Worm (Caenorhabditis elegans) whole organism, mixed stage, embryonic: Measurements from ENCODE around the gene golg-4.

Source experiments
- M03D4.4 ChIP-seq: sonication (generic microtip); optimal IDR thresholded peaks from 2 replicates; lab custom pipeline; 2017; ENCODE audit warnings: mild to moderate bottlenecking, missing genetic modification characterization, missing compliant biosample characterization
- blmp-1 ChIP-seq: fragments of 150-350 bp; optimal IDR thresholded peaks from 2 replicates; lab custom pipeline; 2014; ENCODE audit warnings: missing biosample characterization, missing genetic modification characterization
- ceh-83 ChIP-seq: fragments of 200-800 bp; sonication (Bioruptor generic); optimal IDR thresholded peaks from 2 replicates; lab custom pipeline; 2018; ENCODE audit warnings: mild to moderate bottlenecking, missing genetic modification characterization, missing compliant biosample characterization
- ces-1 ChIP-seq: fragments of 150-350 bp; optimal IDR thresholded peaks from 2 replicates; lab custom pipeline; 2014; ENCODE audit warnings: missing biosample characterization, missing genetic modification reagents, missing genetic modification characterization
- cnd-1 ChIP-seq: fragments of 200-800 bp; sonication (Bioruptor generic); optimal IDR thresholded peaks from 2 replicates; lab custom pipeline; 2018; ENCODE audit warnings: mild to moderate bottlenecking, missing genetic modification characterization, missing compliant biosample characterization
- drap-1 ChIP-seq: fragments of 200-800 bp; sonication (Bioruptor generic); optimal IDR thresholded peaks from 3 replicates; lab custom pipeline; 2018; ENCODE audit warnings: mild to moderate bottlenecking, missing genetic modification characterization, missing compliant biosample characterization
- elt-1 ChIP-seq: sonication (generic microtip); optimal IDR thresholded peaks from 2 replicates; lab custom pipeline; 2017; ENCODE audit warnings: missing genetic modification characterization, mild to moderate bottlenecking, missing compliant biosample characterization, antibody characterized with exemption, moderate library complexity, borderline replicate concordance; ENCODE audit not compliant: insufficient read depth
- elt-3 ChIP-seq: fragments of 150-350 bp; optimal IDR thresholded peaks from 2 replicates; lab custom pipeline; 2014; ENCODE audit warnings: missing biosample characterization, missing genetic modification characterization
- flh-1 ChIP-seq: fragments of 200-800 bp; sonication (Bioruptor generic); optimal IDR thresholded peaks from 2 replicates; lab custom pipeline; 2018; ENCODE audit warnings: mild to moderate bottlenecking, missing genetic modification characterization, moderate library complexity, missing compliant biosample characterization
- hlh-1 ChIP-seq: fragments of 150-350 bp; optimal IDR thresholded peaks from 2 replicates; lab custom pipeline; 2014; ENCODE audit warnings: missing biosample characterization, missing genetic modification reagents, missing genetic modification characterization
- lin-13 ChIP-seq: fragments of 150-350 bp; optimal IDR thresholded peaks from 2 replicates; lab custom pipeline; 2014; ENCODE audit warnings: missing biosample characterization, missing genetic modification characterization
- lin-32 ChIP-seq: fragments of 200-800 bp; sonication (Bioruptor generic); optimal IDR thresholded peaks from 2 replicates; lab custom pipeline; 2018; ENCODE audit warnings: mild to moderate bottlenecking, missing genetic modification characterization, missing compliant biosample characterization
- lsy-2 ChIP-seq: fragments of 150-350 bp; optimal IDR thresholded peaks from 2 replicates; lab custom pipeline; 2014; ENCODE audit warnings: missing biosample characterization, missing genetic modification characterization
- mep-1 ChIP-seq: fragments of 150-350 bp; optimal IDR thresholded peaks from 2 replicates; lab custom pipeline; 2017; ENCODE audit warnings: missing biosample characterization, missing genetic modification reagents, missing genetic modification characterization, inconsistent platforms
- mls-2 ChIP-seq: sonication (generic microtip); optimal IDR thresholded peaks from 2 replicates; lab custom pipeline; 2016; ENCODE audit warnings: mild to moderate bottlenecking, missing genetic modification characterization, moderate library complexity, missing compliant biosample characterization
- nhr-12 ChIP-seq: fragments of 150-350 bp; optimal IDR thresholded peaks from 2 replicates; lab custom pipeline; 2014; ENCODE audit warnings: missing biosample characterization, missing genetic modification characterization
- nhr-2 ChIP-seq: fragments of 150-350 bp; optimal IDR thresholded peaks from 2 replicates; lab custom pipeline; 2014; ENCODE audit warnings: missing biosample characterization, missing genetic modification characterization
- nhr-237 ChIP-seq: fragments of 150-350 bp; optimal IDR thresholded peaks from 2 replicates; lab custom pipeline; 2014; ENCODE audit warnings: missing biosample characterization, missing genetic modification characterization
- nhr-28 ChIP-seq: fragments of 150-350 bp; optimal IDR thresholded peaks from 2 replicates; lab custom pipeline; 2014; ENCODE audit warnings: missing biosample characterization, missing genetic modification characterization
- nhr-76 ChIP-seq: sonication (generic microtip); optimal IDR thresholded peaks from 2 replicates; lab custom pipeline; 2017; ENCODE audit warnings: missing biosample characterization, missing genetic modification characterization
- pha-4 ChIP-seq: fragments of 150-350 bp; optimal IDR thresholded peaks from 2 replicates; lab custom pipeline; 2018; ENCODE audit warnings: missing biosample characterization, missing genetic modification reagents, missing genetic modification characterization
- sem-2 ChIP-seq: fragments of 200-800 bp; sonication (Bioruptor generic); optimal IDR thresholded peaks from 2 replicates; lab custom pipeline; 2018; ENCODE audit warnings: mild to moderate bottlenecking, missing genetic modification characterization, missing compliant biosample characterization
- snpc-4 ChIP-seq: fragments of 150-350 bp; optimal IDR thresholded peaks from 2 replicates; lab custom pipeline; 2014; ENCODE audit warnings: missing biosample characterization, missing genetic modification characterization
- tbx-8 ChIP-seq: fragments of 200-800 bp; sonication (Bioruptor generic); optimal IDR thresholded peaks from 2 replicates; lab custom pipeline; 2018; ENCODE audit warnings: mild to moderate bottlenecking, missing genetic modification characterization, moderate library complexity, missing compliant biosample characterization
- unc-120 ChIP-seq: sonication (generic microtip); optimal IDR thresholded peaks from 2 replicates; lab custom pipeline; 2017; ENCODE audit warnings: missing genetic modification characterization, missing compliant biosample characterization; ENCODE audit not compliant: poor library complexity, severe bottlenecking
- unc-39 ChIP-seq: fragments of 150-350 bp; optimal IDR thresholded peaks from 2 replicates; lab custom pipeline; 2014; ENCODE audit warnings: missing biosample characterization, missing genetic modification characterization
- unc-62 ChIP-seq: fragments of 150-350 bp; optimal IDR thresholded peaks from 2 replicates; lab custom pipeline; 2014; ENCODE audit warnings: missing biosample characterization, missing genetic modification reagents, missing genetic modification characterization
- zip-8 ChIP-seq: fragments of 150-350 bp; optimal IDR thresholded peaks from 2 replicates; lab custom pipeline; 2014; ENCODE audit warnings: missing biosample characterization, missing genetic modification characterization
- ztf-11 ChIP-seq: fragments of 150-350 bp; optimal IDR thresholded peaks from 2 replicates; lab custom pipeline; 2014; ENCODE audit warnings: missing biosample characterization, missing genetic modification characterization

The golg-4 gene

DNA sequence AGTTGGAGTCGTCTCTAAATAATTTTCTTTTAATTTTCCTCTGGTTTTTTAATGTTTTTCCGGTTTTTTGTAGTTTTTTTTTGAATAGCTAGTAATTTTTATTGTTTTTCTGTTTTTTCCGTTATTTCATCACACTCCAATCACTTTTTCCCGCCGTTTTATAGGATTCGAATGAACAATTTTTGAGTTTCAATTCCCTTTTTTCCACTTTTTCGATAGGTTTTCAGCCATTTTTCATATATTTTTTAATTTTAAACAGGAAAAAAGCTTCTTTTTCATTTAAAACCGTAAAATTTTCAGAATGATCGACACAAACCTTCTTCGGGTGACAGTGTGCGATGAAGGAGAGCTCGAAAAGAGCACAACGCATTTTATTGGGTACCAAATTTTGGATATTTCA lies 56.0 kb downstream of the golg-4 start, which contains the start of gene pph-6:
pph-6 (plus strand) TSS at position 301 of the 400 bp plus-strand sequence.
- TF ChIP-seq nhr-12 (no peak), nhr-76 (tag; lab: Kevin White, UChicago) (no peak), ceh-83 (no peak), unc-62 (GFP tag; lab: Kevin White, UChicago) (no peak), mls-2 (tag; lab: Kevin White, UChicago) (no peak), elt-3 (tag; lab: Kevin White, UChicago) (no peak), drap-1 (GFP tag; lab: Kevin White, UChicago) (no peak), M03D4.4 (tag; lab: Kevin White, UChicago) (no peak)
- TF ChIP-seq, all 35 proteins: peak for 0

DNA sequence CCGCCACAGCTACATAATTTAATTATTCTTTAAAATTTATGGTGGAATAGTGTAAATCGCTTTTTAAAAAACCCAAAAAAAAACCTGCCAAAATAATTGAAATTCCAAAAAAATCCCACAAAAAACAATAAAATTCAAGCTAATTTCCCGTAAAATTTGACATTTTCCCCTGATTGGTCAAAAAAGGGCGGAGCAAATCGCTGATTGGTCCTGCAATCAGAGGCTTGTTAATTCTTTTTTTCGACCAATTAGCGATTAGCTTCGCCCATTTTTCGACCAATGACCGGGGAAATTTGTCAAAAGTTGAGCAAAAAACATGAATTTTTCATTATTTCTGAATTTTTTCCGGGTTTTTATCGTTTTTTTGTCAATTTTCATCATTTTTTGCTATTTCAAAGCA lies 61.6 kb downstream of the golg-4 start:
- TF ChIP-seq lin-13 (tag; lab: Kevin White, UChicago) (no peak), unc-39 (no peak)

DNA sequence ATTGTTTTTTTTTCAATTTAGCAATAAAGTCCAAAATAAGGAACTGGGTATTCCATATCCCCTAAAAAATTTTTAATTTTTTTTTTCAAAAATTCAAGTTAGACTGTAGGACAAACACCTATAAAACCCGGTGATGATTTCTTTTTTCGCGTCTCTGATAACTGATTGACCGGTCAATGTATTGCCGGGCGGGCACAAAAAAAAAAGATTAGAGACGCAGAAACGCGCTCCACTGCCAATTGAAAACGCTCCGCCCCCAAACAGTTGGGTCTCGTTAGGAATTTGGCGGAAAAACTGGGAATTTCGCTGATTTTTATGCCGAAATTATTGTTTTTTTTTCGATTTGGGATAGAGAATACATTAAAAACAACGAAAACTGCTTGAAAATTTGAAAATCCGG lies 63.0 kb downstream of the golg-4 start:
- TF ChIP-seq unc-62 (GFP tag; lab: Kevin White, UChicago) (no peak), snpc-4 (no peak), ztf-11 (tag; lab: Kevin White, UChicago) (no peak), blmp-1 (tag; lab: Kevin White, UChicago) (no peak), flh-1 (GFP tag; lab: Kevin White, UChicago) (no peak), nhr-237 (tag; lab: Kevin White, UChicago) (no peak), cnd-1 (tag; lab: Kevin White, UChicago) (no peak), sem-2 (GFP tag; lab: Kevin White, UChicago) (no peak), lsy-2 (tag; lab: Kevin White, UChicago) (no peak), nhr-28 (tag; lab: Kevin White, UChicago) (no peak), elt-1 (tag; lab: Kevin White, UChicago) (no peak), mep-1 (no peak), ces-1 (GFP tag; lab: Kevin White, UChicago) (no peak), nhr-76 (tag; lab: Kevin White, UChicago) (no peak), zip-8 (no peak), mls-2 (tag; lab: Kevin White, UChicago) (no peak), lin-13 (tag; lab: Kevin White, UChicago) (no peak), unc-120 (no peak)

DNA sequence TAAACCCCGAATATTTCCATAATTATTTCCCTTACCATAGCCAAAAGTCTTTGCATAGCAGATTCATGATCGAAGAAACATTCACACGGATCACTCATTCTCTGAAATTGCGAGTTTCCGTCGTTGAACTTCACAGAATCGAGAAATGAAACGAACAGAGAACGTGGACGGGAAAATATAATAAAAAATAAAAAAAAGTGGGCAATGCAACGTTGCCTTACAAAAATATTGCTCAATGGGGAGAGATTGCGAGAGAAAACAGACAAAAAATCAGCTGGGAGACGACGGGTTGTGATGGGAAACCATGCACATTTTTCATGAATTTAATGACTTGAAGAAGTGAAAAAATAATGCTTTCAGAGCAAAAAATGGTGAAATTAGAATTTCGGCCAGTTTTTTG lies 64.3 kb downstream of the golg-4 start, which contains the start of gene smim-14:
smim-14 (minus strand) TSS at position 101 of the 400 bp plus-strand sequence.
- no peak for TF ChIP-seq flh-1 (GFP tag; lab: Kevin White, UChicago)
- no peak for TF ChIP-seq unc-120

DNA sequence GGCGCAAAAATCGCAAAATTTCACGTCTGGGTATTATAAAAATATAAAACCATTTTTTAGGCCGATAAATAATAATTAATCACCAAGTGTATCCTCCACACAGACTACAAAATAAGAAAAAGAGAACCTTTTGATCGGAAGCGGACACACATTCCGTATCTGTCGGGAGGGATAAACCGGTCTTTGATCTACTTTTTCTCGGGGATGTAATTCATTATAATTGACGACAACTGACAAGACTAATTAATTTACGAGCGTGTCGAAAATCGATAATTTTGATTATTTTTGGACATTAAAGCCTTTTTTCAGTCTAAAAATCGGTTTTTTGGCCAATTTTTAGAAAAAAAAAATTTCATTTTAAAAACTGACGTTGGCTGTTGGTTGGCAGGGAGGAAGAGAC lies 65.1 kb downstream of the golg-4 start:
- TF ChIP-seq unc-62 (GFP tag; lab: Kevin White, UChicago) (peak; percentile 73), unc-39 (no peak), tbx-8 (GFP tag; lab: Kevin White, UChicago) (peak; percentile 41)

DNA sequence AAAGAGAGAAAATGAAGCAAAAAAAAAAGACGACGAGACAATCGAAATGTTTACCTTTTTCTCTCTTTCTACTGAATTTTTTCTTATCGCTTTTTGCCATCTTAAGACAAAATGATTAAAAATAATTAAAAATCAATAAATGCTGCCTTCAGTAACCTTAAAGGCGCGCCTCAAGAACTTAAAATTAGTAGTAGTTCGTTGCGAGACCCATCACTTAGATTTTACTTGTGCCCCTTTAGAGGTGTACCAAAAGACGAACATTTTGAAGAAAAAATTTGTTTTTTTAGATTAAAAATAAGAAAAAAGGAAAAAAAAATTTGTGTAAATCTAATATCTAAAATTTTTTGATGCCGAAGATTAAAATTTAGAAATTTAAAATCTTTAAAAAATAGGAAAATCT lies 65.6 kb downstream of the golg-4 start:
- no peak for TF ChIP-seq flh-1 (GFP tag; lab: Kevin White, UChicago)
- TF ChIP-seq nhr-2 (tag; lab: Kevin White, UChicago) = no peak
- TF ChIP-seq unc-39 = no peak
- TF ChIP-seq drap-1 (GFP tag; lab: Kevin White, UChicago) = no peak
- TF ChIP-seq, all 35 proteins: peak for 0

DNA sequence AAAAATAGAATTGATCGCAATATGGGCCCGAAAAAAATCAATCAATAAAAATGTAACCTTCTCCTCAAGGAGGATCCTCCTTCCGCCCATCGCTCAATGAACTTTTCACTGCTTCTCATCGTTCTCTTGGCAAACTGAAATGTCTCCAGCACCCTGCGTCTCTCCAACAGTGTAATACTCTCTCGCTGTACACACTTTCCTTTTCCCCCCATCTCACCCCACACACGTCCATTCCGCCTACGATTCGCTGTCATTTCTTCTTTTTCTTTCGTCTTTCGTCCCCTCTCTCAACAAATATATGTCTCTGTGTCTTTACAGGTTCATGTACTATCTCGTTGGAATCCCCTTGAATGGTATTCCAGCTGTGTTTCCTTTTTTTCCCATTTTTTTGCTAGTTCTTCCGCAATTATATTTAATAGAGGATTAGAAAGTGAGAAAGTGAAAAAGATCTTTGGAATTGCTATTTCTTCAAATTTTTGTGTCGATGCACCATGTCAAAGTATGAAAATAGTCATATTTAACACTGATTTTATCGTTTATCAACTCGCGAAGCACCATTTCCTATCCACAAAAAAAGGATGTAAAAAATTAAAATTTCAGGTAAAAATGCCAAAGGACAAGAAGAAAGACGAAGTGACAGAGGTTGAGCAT lies 66.2 kb downstream of the golg-4 start, which contains the start of gene rsu-1:
rsu-1 (plus strand) TSS at position 601 of the 651 bp plus-strand sequence.
- TF ChIP-seq mep-1 (peak; percentile 61), pha-4 (tag; lab: Kevin White, UChicago) (peak; percentile 48), lin-32 (GFP tag; lab: Kevin White, UChicago) (no peak), unc-62 (GFP tag; lab: Kevin White, UChicago) (peak; percentile 81), blmp-1 (tag; lab: Kevin White, UChicago) (peak; percentile 32), unc-120 (peak; percentile 89), M03D4.4 (tag; lab: Kevin White, UChicago) (peak; percentile 42), nhr-76 (tag; lab: Kevin White, UChicago) (no peak), hlh-1 (tag; lab: Kevin White, UChicago) (peak; percentile 40), nhr-237 (tag; lab: Kevin White, UChicago) (peak; percentile 33), lsy-2 (tag; lab: Kevin White, UChicago) (peak; percentile 60), ces-1 (GFP tag; lab: Kevin White, UChicago) (peak; percentile 18), flh-1 (GFP tag; lab: Kevin White, UChicago) (no peak)
